ENCODE assay signal across 4 fruit fly cellular contexts in genomic region chr3R:14484533-14485267, dm6.
TF ChIP-seq lines count a peak whose summit lies in the region.

No protein-coding gene starts in this region.

- TF ChIP-seq CTCF in whole organism, embryonic (GFP tag; optimal IDR thresholded peaks at IDR 0.05; lab: Kevin White, UChicago): no peak

TF ChIP-seq in whole organism, embryonic, 481 proteins besides CTCF, POLR2A, EP300 and RAD21 (continues in another document):
- TF ChIP-seq CG2199 (GFP tag; IDR thresholded peaks at IDR 0.05; lab: Robert Waterston, UW) (no peak), CG13775 (GFP tag; optimal IDR thresholded peaks at IDR 0.05; lab: Kevin White, UChicago) (no peak), CG7556 (GFP tag; optimal IDR thresholded peaks at IDR 0.05; lab: Kevin White, UChicago) (no peak), exex (tag; optimal IDR thresholded peaks at IDR 0.05; lab: Kevin White, UChicago) (no peak), tll (GFP tag; optimal IDR thresholded peaks at IDR 0.05; lab: Kevin White, UChicago) (peak in 1 of 2 experiments; percentile 99), CG13894 (tag; optimal IDR thresholded peaks at IDR 0.05; lab: Kevin White, UChicago) (no peak), CG10209 (GFP tag; optimal IDR thresholded peaks at IDR 0.05; lab: Kevin White, UChicago) (no peak), lmd (GFP tag; IDR thresholded peaks at IDR 0.05; lab: Robert Waterston, UW) (no peak), Camta (GFP tag; optimal IDR thresholded peaks at IDR 0.05; lab: Kevin White, UChicago) (no peak), Med (GFP tag; lab: Kevin White, UChicago) (peak; percentile 6), CG11456 (GFP tag; IDR thresholded peaks at IDR 0.05; lab: Robert Waterston, UW) (no peak), CG7271 (tag; optimal IDR thresholded peaks at IDR 0.05; lab: Kevin White, UChicago) (peak; percentile 35), pho (GFP tag; optimal IDR thresholded peaks at IDR 0.05; lab: Kevin White, UChicago) (no peak), Mad (GFP tag; optimal IDR thresholded peaks at IDR 0.05; lab: Kevin White, UChicago) (no peak), NfI (GFP tag; optimal IDR thresholded peaks at IDR 0.05; lab: Kevin White, UChicago) (no peak), zfh1 (GFP tag; IDR thresholded peaks at IDR 0.05; lab: Robert Waterston, UW) (peak; percentile 35; the same call in 1 of the 3 replicates), Hr78 (GFP tag; optimal IDR thresholded peaks at IDR 0.05; lab: Kevin White, UChicago) (no peak), ftz-f1 (GFP tag; optimal IDR thresholded peaks at IDR 0.05; lab: Kevin White, UChicago) (no peak), ac (GFP tag; optimal IDR thresholded peaks at IDR 0.05; lab: Kevin White, UChicago) (peak; percentile 47), CG17385 (GFP tag; optimal IDR thresholded peaks at IDR 0.05; lab: Kevin White, UChicago) (no peak), B-H2 (GFP tag; optimal IDR thresholded peaks at IDR 0.05; lab: Kevin White, UChicago) (no peak), Rfx (GFP tag; IDR thresholded peaks at IDR 0.05; lab: Robert Waterston, UW) (no peak), aop (GFP tag; IDR thresholded peaks at IDR 0.05; lab: Robert Waterston, UW) (0 out of 2 replicates have a peak, but pooled peaks have one; percentile 16), Fer1 (GFP tag; optimal IDR thresholded peaks at IDR 0.05; lab: Kevin White, UChicago) (no peak)

TF ChIP-seq in whole organism, prepupa, 60 proteins besides CTCF, POLR2A, EP300 and RAD21:
- TF ChIP-seq CG6163 (GFP tag; IDR thresholded peaks at IDR 0.05; lab: Robert Waterston, UW): no peak
- peak; percentile 26 for TF ChIP-seq esn (GFP tag; optimal IDR thresholded peaks at IDR 0.05; lab: Kevin White, UChicago)
- no peak for TF ChIP-seq Lpt (GFP tag; optimal IDR thresholded peaks at IDR 0.05; lab: Kevin White, UChicago)
- peak; percentile 44 for TF ChIP-seq fkh (GFP tag; optimal IDR thresholded peaks at IDR 0.05; lab: Kevin White, UChicago)
- TF ChIP-seq Met (GFP tag; optimal IDR thresholded peaks at IDR 0.05; lab: Kevin White, UChicago): peak; percentile 36
- TF ChIP-seq Eip78C (GFP tag; lab: Kevin White, UChicago): peak; percentile 62
- TF ChIP-seq Hr4 (GFP tag; optimal IDR thresholded peaks at IDR 0.05; lab: Kevin White, UChicago): no peak
- no peak for TF ChIP-seq salr (GFP tag; optimal IDR thresholded peaks at IDR 0.05; lab: Kevin White, UChicago)
- TF ChIP-seq CG8632 (GFP tag; optimal IDR thresholded peaks at IDR 0.05; lab: Kevin White, UChicago): peak; percentile 17
- no peak for TF ChIP-seq CG6808 (GFP tag; optimal IDR thresholded peaks at IDR 0.05; lab: Kevin White, UChicago)
- TF ChIP-seq acj6 (GFP tag; optimal IDR thresholded peaks at IDR 0.05; lab: Kevin White, UChicago): peak; percentile 8
- TF ChIP-seq svp (GFP tag; lab: Kevin White, UChicago): peak; percentile 68
- no peak for TF ChIP-seq CG16779 (tag; optimal IDR thresholded peaks at IDR 0.05; lab: Kevin White, UChicago)
- TF ChIP-seq fd59A (GFP tag; optimal IDR thresholded peaks at IDR 0.05; lab: Kevin White, UChicago): no peak
- peak; percentile 12 for TF ChIP-seq achi (GFP tag; optimal IDR thresholded peaks at IDR 0.05; lab: Kevin White, UChicago)
- TF ChIP-seq Gug (GFP tag; IDR thresholded peaks at IDR 0.05; lab: Robert Waterston, UW): no peak
- peak; percentile 21 for TF ChIP-seq topi (GFP tag; optimal IDR thresholded peaks at IDR 0.05; lab: Kevin White, UChicago)
- peak; percentile 23 for TF ChIP-seq CG34406 (GFP tag; optimal IDR thresholded peaks at IDR 0.05; lab: Kevin White, UChicago)

TF ChIP-seq in whole organism, pupa, 21 proteins besides CTCF, POLR2A, EP300 and RAD21:
- TF ChIP-seq CG15710 (tag; optimal IDR thresholded peaks at IDR 0.05; lab: Kevin White, UChicago) (no peak), CG8159 (tag; optimal IDR thresholded peaks at IDR 0.05; lab: Kevin White, UChicago) (peak; percentile 1), Snoo (tag; optimal IDR thresholded peaks at IDR 0.05; lab: Kevin White, UChicago) (no peak)

TF ChIP-seq in whole organism, wandering third instar larva, 38 proteins besides CTCF, POLR2A, EP300 and RAD21:
- TF ChIP-seq h (GFP tag; optimal IDR thresholded peaks at IDR 0.05; lab: Kevin White, UChicago) (peak; percentile 8), Vsx2 (GFP tag; optimal IDR thresholded peaks at IDR 0.05; lab: Kevin White, UChicago; ENCODE audit: partially characterized antibody) (no peak), usp (GFP tag; optimal IDR thresholded peaks at IDR 0.05; lab: Kevin White, UChicago) (no peak), foxo (GFP tag; optimal IDR thresholded peaks at IDR 0.05; lab: Kevin White, UChicago) (peak in 1 of 2 experiments; percentile 3), Hr78 (GFP tag; optimal IDR thresholded peaks at IDR 0.05; lab: Kevin White, UChicago) (no peak), jim (GFP tag; optimal IDR thresholded peaks at IDR 0.05; lab: Kevin White, UChicago) (no peak), HLH106 (tag; optimal IDR thresholded peaks at IDR 0.05; lab: Kevin White, UChicago) (no peak), GATAd (GFP tag; optimal IDR thresholded peaks at IDR 0.05; lab: Kevin White, UChicago) (no peak), fru (GFP tag; optimal IDR thresholded peaks at IDR 0.05; lab: Kevin White, UChicago) (peak; percentile 11)
